Worm (Caenorhabditis elegans): ENCODE measurements around the gene pxd-1.

ce11 chrIII:4015382-4015986 is 9.5 kb downstream of the pxd-1 start:
- TF ChIP-seq lin-32 (GFP tag; optimal IDR thresholded peaks at IDR 0.05) (no peak), bed-3 (GFP tag; optimal IDR thresholded peaks at IDR 0.05) (no peak), sem-2 (GFP tag; optimal IDR thresholded peaks at IDR 0.05) (no peak), mep-1 (tag; optimal IDR thresholded peaks at IDR 0.05) (no peak), unc-39 (tag; optimal IDR thresholded peaks at IDR 0.05) (no peak), nhr-12 (tag; optimal IDR thresholded peaks at IDR 0.05) (no peak), lin-13 (tag; optimal IDR thresholded peaks at IDR 0.05) (no peak), cnd-1 (tag; optimal IDR thresholded peaks at IDR 0.05) (no peak), unc-62 (GFP tag; optimal IDR thresholded peaks at IDR 0.05) (no peak), snpc-4 (tag; optimal IDR thresholded peaks at IDR 0.05) (no peak), pha-4 (tag; optimal IDR thresholded peaks at IDR 0.05) (no peak), tbx-8 (GFP tag; optimal IDR thresholded peaks at IDR 0.05) (no peak), ces-1 (GFP tag; optimal IDR thresholded peaks at IDR 0.05) (no peak), ztf-11 (tag; optimal IDR thresholded peaks at IDR 0.05) (no peak)
